Worm (Caenorhabditis elegans): ENCODE results near the gene Y113G7B.27.

Y113G7B.27 gene

DNA sequence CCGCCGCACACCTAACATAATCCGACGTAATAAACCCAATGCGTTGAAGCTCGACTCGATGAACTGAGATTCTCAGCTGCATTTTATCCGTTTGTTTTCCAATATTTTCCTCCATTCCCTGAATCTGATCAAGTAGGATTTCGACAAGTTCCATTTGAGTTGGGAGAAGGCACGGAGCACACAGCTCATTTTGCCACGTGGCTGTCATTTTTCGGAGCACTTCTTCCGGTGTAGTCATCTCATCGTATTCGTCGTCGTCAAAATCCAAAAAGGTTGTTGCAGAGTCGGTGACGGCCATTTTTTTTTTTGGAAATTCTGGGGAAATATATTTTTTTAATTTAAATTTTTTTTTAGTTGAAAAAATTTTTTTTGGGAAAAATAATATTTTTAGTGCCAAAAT is 44.8 kb downstream of the Y113G7B.27 start, which contains the start of gene sld-5:
TSS of gene sld-5 (minus strand) at position 317 of the 400 bp plus-strand sequence.
- TF ChIP-seq attf-3 (GFP tag; conservative IDR thresholded peaks at IDR 0.05) (no peak), ccch-3 (GFP tag; optimal IDR thresholded peaks at IDR 0.05) (no peak), ceh-40 (GFP tag; IDR thresholded peaks at IDR 0.05) (no peak), ceh-91 (GFP tag; IDR thresholded peaks at IDR 0.05) (no peak), F33H1.4 (GFP tag; IDR thresholded peaks at IDR 0.05) (no peak), lag-1 (GFP tag; IDR thresholded peaks at IDR 0.05) (no peak), bed-2 (GFP tag; IDR thresholded peaks at IDR 0.05) (no peak), akir-1 (GFP tag; optimal IDR thresholded peaks at IDR 0.05) (no peak), ztf-18 (tag; optimal IDR thresholded peaks at IDR 0.05) (no peak), C17E4.6 (GFP tag; IDR thresholded peaks at IDR 0.05) (no peak), sea-2 (GFP tag; IDR thresholded peaks at IDR 0.05) (no peak), let-607 (tag; optimal IDR thresholded peaks at IDR 0.05) (no peak), lsy-27 (tag; optimal IDR thresholded peaks at IDR 0.05; ENCODE audit: borderline replicate concordance, insufficient read depth) (no peak), tbp1 (GFP tag; optimal IDR thresholded peaks at IDR 0.05) (no peak), lin-26 (GFP tag; IDR thresholded peaks at IDR 0.05) (no peak), nfya-1 (tag; optimal IDR thresholded peaks at IDR 0.05; ENCODE audit: borderline replicate concordance, insufficient read depth) (no peak)

DNA sequence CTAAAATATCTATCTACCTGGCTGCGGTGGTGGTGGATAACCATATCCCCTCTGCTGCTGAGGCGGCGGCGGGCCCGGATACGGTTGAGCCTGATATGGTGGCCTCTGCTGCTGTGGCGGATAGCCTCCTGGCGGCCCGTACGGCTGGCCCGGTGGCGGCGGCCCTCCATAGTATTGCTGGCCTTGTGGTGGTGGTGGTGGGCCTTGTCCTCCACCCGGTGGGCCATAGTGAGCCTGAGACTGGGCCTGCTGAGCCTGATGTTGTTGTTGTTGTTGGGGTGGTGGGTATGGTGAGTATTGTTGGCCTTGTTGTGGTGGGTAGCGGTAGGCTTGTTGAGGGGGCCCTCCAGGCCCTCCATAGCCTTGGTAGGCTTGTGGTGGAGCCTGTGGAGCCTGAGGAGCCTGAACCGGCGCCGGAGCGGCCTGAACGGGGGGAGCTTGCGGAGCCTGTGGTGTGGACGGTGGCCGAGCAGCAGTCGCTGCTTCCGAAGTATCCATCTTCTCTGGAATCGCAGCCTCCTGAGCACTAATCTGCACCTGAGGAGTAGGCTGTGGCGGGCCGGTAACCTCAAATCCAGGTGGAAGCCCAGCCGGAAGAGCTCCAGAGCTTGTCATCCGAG is 48.7 kb downstream of the Y113G7B.27 start:
- TF ChIP-seq let-607 (tag; optimal IDR thresholded peaks at IDR 0.05), result no peak
- no peak for TF ChIP-seq ztf-3 (GFP tag; optimal IDR thresholded peaks at IDR 0.05)
- TF ChIP-seq F55B11.4 (tag; optimal IDR thresholded peaks at IDR 0.05; ENCODE audit: borderline replicate concordance, insufficient read depth), result no peak
- no peak for TF ChIP-seq die-1 (tag; optimal IDR thresholded peaks at IDR 0.05)
- 0 out of 2 replicates have a peak, but pooled peaks have one; percentile 44 for TF ChIP-seq ztf-28 (GFP tag; IDR thresholded peaks at IDR 0.05)
- TF ChIP-seq madf-3 (GFP tag; IDR thresholded peaks at IDR 0.05), result no peak
- TF ChIP-seq F52B5.7 (tag; optimal IDR thresholded peaks at IDR 0.05), result no peak
- no peak for TF ChIP-seq Y79H2A.3 (GFP tag; conservative IDR thresholded peaks at IDR 0.05)
- TF ChIP-seq F10E7.11 (tag; optimal IDR thresholded peaks at IDR 0.05), result no peak
- no peak; the same call in 1 of the 2 replicates for TF ChIP-seq mcd-1 (GFP tag; IDR thresholded peaks at IDR 0.05)
- no peak for TF ChIP-seq Y95B8A.8 (GFP tag; IDR thresholded peaks at IDR 0.05)
- no peak for TF ChIP-seq hmg-20 (GFP tag; IDR thresholded peaks at IDR 0.05)
- TF ChIP-seq hlh-26 (GFP tag; conservative IDR thresholded peaks at IDR 0.05), result no peak
- no peak for TF ChIP-seq K11D2.4 (GFP tag; IDR thresholded peaks at IDR 0.05)
- no peak for TF ChIP-seq F49E8.2 (tag; optimal IDR thresholded peaks at IDR 0.05; ENCODE audit: insufficient read depth)
- no peak for TF ChIP-seq efl-1 (GFP tag; optimal IDR thresholded peaks at IDR 0.05)
- no peak for TF ChIP-seq F33H1.4 (GFP tag; IDR thresholded peaks at IDR 0.05)
- TF ChIP-seq attf-6 (GFP tag; IDR thresholded peaks at IDR 0.05), result no peak
- TF ChIP-seq lin-26 (GFP tag; IDR thresholded peaks at IDR 0.05), result 0 out of 2 replicates have a peak, but pooled peaks have one; percentile 18
- no peak for TF ChIP-seq nhr-27 (tag; optimal IDR thresholded peaks at IDR 0.05)
- no peak for TF ChIP-seq unc-62 (GFP tag; optimal IDR thresholded peaks at IDR 0.05)
- TF ChIP-seq zfh-2 (GFP tag; conservative IDR thresholded peaks at IDR 0.05), result peak; percentile 83
- no peak for TF ChIP-seq nhr-80 (tag; optimal IDR thresholded peaks at IDR 0.05)
- TF ChIP-seq B0336.3 (GFP tag; IDR thresholded peaks at IDR 0.05), result 0 out of 2 replicates have a peak, but pooled peaks have one; percentile 19
- peak; percentile 90 for TF ChIP-seq egrh-3 (GFP tag; IDR thresholded peaks at IDR 0.05)
- peak; percentile 6 for TF ChIP-seq chd-7 (tag; optimal IDR thresholded peaks at IDR 0.05)
- TF ChIP-seq rcor-1 (GFP tag; IDR thresholded peaks at IDR 0.05), result no peak
- no peak for TF ChIP-seq T26A5.8 (tag; optimal IDR thresholded peaks at IDR 0.05)
- TF ChIP-seq atf-7 (tag; optimal IDR thresholded peaks at IDR 0.05), result no peak
- TF ChIP-seq F39B2.1 (GFP tag; IDR thresholded peaks at IDR 0.05), result no peak
- no peak for TF ChIP-seq hmg-1.2 (GFP tag; IDR thresholded peaks at IDR 0.05)
- TF ChIP-seq ama-1 (optimal IDR thresholded peaks at IDR 0.05), result no peak
- no peak for TF ChIP-seq ama-1 (GFP tag; optimal IDR thresholded peaks at IDR 0.05)
- no peak for TF ChIP-seq somi-1 (GFP tag; optimal IDR thresholded peaks at IDR 0.05)
